Fruit fly (Drosophila melanogaster) whole organism, embryonic: ENCODE results near the gene CG31974.

Source experiments
- Asciz ChIP-seq: fragments of 200-800 bp; sonication (Bioruptor generic); optimal IDR thresholded peaks from 2 replicates; lab custom pipeline; 2017; ENCODE audit warnings: missing biosample characterization, mild to moderate bottlenecking, missing genetic modification characterization, missing genetic modification reagents
- C15 ChIP-seq: fragments of 200-800 bp; sonication (Bioruptor generic); IDR thresholded peaks from 3 replicates; pipeline ENCODE4 v1.3.6; 2022; ENCODE audit warnings: missing biosample characterization, missing genetic modification characterization
- CG10209 ChIP-seq: fragments of 200-800 bp; sonication (Bioruptor generic); optimal IDR thresholded peaks from 3 replicates; lab custom pipeline; 2017; ENCODE audit warnings: missing biosample characterization, mild to moderate bottlenecking, missing genetic modification characterization, missing genetic modification reagents
- CG10543 ChIP-seq: fragments of 200-800 bp; sonication (Bioruptor generic); optimal IDR thresholded peaks from 3 replicates; lab custom pipeline; 2017; ENCODE audit warnings: missing biosample characterization, mild to moderate bottlenecking, missing genetic modification characterization, moderate library complexity
- CG13123 ChIP-seq: fragments of 200-800 bp; sonication (Bioruptor generic); optimal IDR thresholded peaks from 2 replicates; lab custom pipeline; 2016; ENCODE audit warnings: missing biosample characterization, missing genetic modification characterization
- CG13894 ChIP-seq: fragments of 200-800 bp; sonication (Bioruptor generic); optimal IDR thresholded peaks from 3 replicates; lab custom pipeline; 2018; ENCODE audit warnings: missing biosample characterization, mild to moderate bottlenecking, missing genetic modification characterization, moderate library complexity
- CG1602 ChIP-seq: fragments of 200-800 bp; sonication (Bioruptor generic); optimal IDR thresholded peaks from 3 replicates; lab custom pipeline; 2016; ENCODE audit warnings: missing biosample characterization, missing genetic modification characterization
- CG17802 ChIP-seq: fragments of 200-800 bp; sonication (Bioruptor generic); optimal IDR thresholded peaks from 2 replicates; lab custom pipeline; 2018; ENCODE audit warnings: missing biosample characterization, mild to moderate bottlenecking, missing genetic modification characterization, moderate library complexity
- CG2678 ChIP-seq: fragments of 200-800 bp; sonication (Bioruptor generic); optimal IDR thresholded peaks from 3 replicates; lab custom pipeline; 2019; ENCODE audit warnings: missing biosample characterization, mild to moderate bottlenecking, missing genetic modification characterization, moderate library complexity
- CG2889 ChIP-seq: fragments of 200-800 bp; sonication (Bioruptor generic); IDR thresholded peaks from 3 replicates; pipeline ENCODE4 v1.3.6; 2022; ENCODE audit warnings: missing biosample characterization, missing genetic modification characterization
- CG34224 ChIP-seq: fragments of 200-800 bp; sonication (Bioruptor generic); IDR thresholded peaks from 3 replicates; pipeline ENCODE4 v1.3.6; 2022; ENCODE audit warnings: missing biosample characterization, missing genetic modification characterization; ENCODE audit not compliant: partially characterized antibody
- CG34422 ChIP-seq: fragments of 200-800 bp; sonication (Bioruptor generic); IDR thresholded peaks from 3 replicates; pipeline ENCODE4 v1.3.6; 2022; ENCODE audit warnings: missing biosample characterization, missing genetic modification characterization
- CG3847 ChIP-seq: fragments of 200-800 bp; sonication (Bioruptor generic); IDR thresholded peaks from 2 replicates; pipeline ENCODE4 v1.3.6; 2022; ENCODE audit warnings: missing biosample characterization, missing genetic modification characterization
- CG8924 ChIP-seq: fragments of 200-800 bp; optimal IDR thresholded peaks from 3 replicates; lab custom pipeline; 2019; ENCODE audit warnings: missing biosample characterization, mild to moderate bottlenecking, missing genetic modification characterization, moderate library complexity
- CrebB ChIP-seq: fragments of 200-800 bp; sonication (Bioruptor generic); optimal IDR thresholded peaks from 3 replicates; lab custom pipeline; 2018; ENCODE audit warnings: missing biosample characterization, mild to moderate bottlenecking, missing genetic modification characterization
- D ChIP-seq, 2 experiments: fragments of 200-800 bp in 1 of 2; fragments of >200 bp in 1 of 2; sonication (Bioruptor generic) in 1 of 2; optimal IDR thresholded peaks; 2 replicates in 1 of 2; 3 replicates in 1 of 2; lab custom pipeline; 2017; ENCODE audit warnings: mild to moderate bottlenecking in 1 of 2, missing biosample characterization in 1 of 2, missing genetic modification characterization in 1 of 2, missing genetic modification reagents in 1 of 2
- Dek ChIP-seq: fragments of 200-800 bp; sonication (Bioruptor generic); optimal IDR thresholded peaks from 3 replicates; lab custom pipeline; 2019; ENCODE audit warnings: missing biosample characterization, mild to moderate bottlenecking, missing genetic modification characterization, moderate library complexity
- Gug ChIP-seq: fragments of 200-800 bp; sonication (Bioruptor generic); IDR thresholded peaks from 4 replicates; pipeline ENCODE4 v1.3.6; 2022; ENCODE audit warnings: missing biosample characterization, missing genetic modification characterization
- HHEX ChIP-seq: fragments of 200-800 bp; sonication (Bioruptor generic); optimal IDR thresholded peaks from 3 replicates; lab custom pipeline; 2017; ENCODE audit warnings: missing biosample characterization, mild to moderate bottlenecking, missing genetic modification characterization, missing genetic modification reagents
- HLH3B ChIP-seq: fragments of 200-800 bp; sonication (Bioruptor generic); IDR thresholded peaks from 2 replicates; pipeline ENCODE4 v1.3.6; 2022; ENCODE audit warnings: missing biosample characterization, missing genetic modification characterization
- Hey ChIP-seq: fragments of 200-800 bp; sonication (Bioruptor generic); optimal IDR thresholded peaks from 3 replicates; lab custom pipeline; 2018; ENCODE audit warnings: missing biosample characterization, mild to moderate bottlenecking, missing genetic modification characterization
- Nf-YB ChIP-seq: fragments of 200-800 bp; sonication (Bioruptor generic); optimal IDR thresholded peaks from 3 replicates; lab custom pipeline; 2019; ENCODE audit warnings: missing biosample characterization, mild to moderate bottlenecking, missing genetic modification characterization, moderate library complexity
- Rfx ChIP-seq: fragments of 200-800 bp; sonication (Bioruptor generic); IDR thresholded peaks from 2 replicates; pipeline ENCODE4 v1.3.6; 2022; ENCODE audit warnings: missing biosample characterization, missing genetic modification characterization
- Sry-β ChIP-seq: fragments of 200-800 bp; sonication (Bioruptor generic); optimal IDR thresholded peaks from 2 replicates; lab custom pipeline; 2018; ENCODE audit warnings: missing biosample characterization, mild to moderate bottlenecking, missing genetic modification characterization, moderate library complexity
- ac ChIP-seq: fragments of 200-800 bp; sonication (Bioruptor generic); optimal IDR thresholded peaks from 3 replicates; lab custom pipeline; 2017; ENCODE audit warnings: missing biosample characterization, mild to moderate bottlenecking, missing genetic modification characterization
- btn ChIP-seq: fragments of 200-800 bp; sonication (Bioruptor generic); optimal IDR thresholded peaks from 2 replicates; lab custom pipeline; 2016; ENCODE audit warnings: missing biosample characterization, missing genetic modification characterization
- chif ChIP-seq, 2 experiments: fragments of 200-800 bp; sonication (Bioruptor generic); optimal IDR thresholded peaks; 3 replicates each; lab custom pipeline; 2016; ENCODE audit warnings: missing biosample characterization in 2 of 2, missing genetic modification characterization in 2 of 2
- crc ChIP-seq: fragments of 200-800 bp; sonication (Bioruptor generic); optimal IDR thresholded peaks from 2 replicates; lab custom pipeline; 2016; ENCODE audit warnings: missing biosample characterization, missing genetic modification characterization
- dm ChIP-seq: fragments of 200-800 bp; sonication (Bioruptor generic); optimal IDR thresholded peaks from 3 replicates; lab custom pipeline; 2016; ENCODE audit warnings: missing biosample characterization, missing genetic modification characterization
- dmrt99B ChIP-seq: fragments of 200-800 bp; sonication (Bioruptor generic); optimal IDR thresholded peaks from 2 replicates; lab custom pipeline; 2018; ENCODE audit warnings: missing biosample characterization, mild to moderate bottlenecking, missing genetic modification characterization, moderate library complexity
- exex ChIP-seq: fragments of 200-800 bp; sonication (Bioruptor generic); optimal IDR thresholded peaks from 4 replicates; lab custom pipeline; 2018; ENCODE audit warnings: missing biosample characterization, mild to moderate bottlenecking, missing genetic modification characterization, moderate library complexity
- eyg ChIP-seq: fragments of 200-800 bp; sonication (Bioruptor generic); optimal IDR thresholded peaks from 3 replicates; lab custom pipeline; 2016; ENCODE audit warnings: missing biosample characterization, missing genetic modification characterization
- her ChIP-seq: fragments of 200-800 bp; sonication (Bioruptor generic); optimal IDR thresholded peaks from 2 replicates; lab custom pipeline; 2016; ENCODE audit warnings: missing biosample characterization, missing genetic modification characterization
- hkb ChIP-seq, 2 experiments: fragments of 200-800 bp in 1 of 2; fragments of >200 bp in 1 of 2; sonication (Bioruptor generic) in 1 of 2; IDR thresholded peaks in 1 of 2; optimal IDR thresholded peaks in 1 of 2; 2 replicates each; pipeline versions ENCODE4 v1.3.6 to Lab custom; 2017 to 2022; ENCODE audit warnings: missing biosample characterization in 1 of 2, missing genetic modification characterization in 1 of 2
- inv ChIP-seq: fragments of 200-800 bp; sonication (Bioruptor generic); IDR thresholded peaks from 2 replicates; pipeline ENCODE4 v1.3.6; 2022; ENCODE audit warnings: missing biosample characterization, missing genetic modification characterization; ENCODE audit not compliant: partially characterized antibody
- ken ChIP-seq: fragments of 200-800 bp; sonication (Bioruptor generic); IDR thresholded peaks from 3 replicates; pipeline ENCODE4 v1.3.6; 2022; ENCODE audit warnings: missing biosample characterization, missing genetic modification characterization
- lmd ChIP-seq: fragments of 200-800 bp; sonication (Bioruptor generic); IDR thresholded peaks from 2 replicates; pipeline ENCODE4 v1.3.6; 2022; ENCODE audit warnings: missing biosample characterization, missing genetic modification characterization
- nerfin-1 ChIP-seq: fragments of 200-800 bp; sonication (Bioruptor generic); optimal IDR thresholded peaks from 3 replicates; lab custom pipeline; 2019; ENCODE audit warnings: missing biosample characterization, mild to moderate bottlenecking, missing genetic modification characterization, moderate library complexity
- sens ChIP-seq: fragments of 200-800 bp; sonication (Bioruptor generic); peaks from one replicate; lab custom pipeline; 2016; ENCODE audit warnings: missing biosample characterization, missing genetic modification characterization
- slou ChIP-seq: fragments of 200-800 bp; sonication (Bioruptor generic); optimal IDR thresholded peaks from 3 replicates; lab custom pipeline; 2016; ENCODE audit warnings: missing biosample characterization, missing genetic modification characterization
- slp2 ChIP-seq: fragments of 200-800 bp; sonication (Bioruptor generic); optimal IDR thresholded peaks from 2 replicates; lab custom pipeline; 2016; ENCODE audit warnings: missing biosample characterization, missing genetic modification characterization
- sob ChIP-seq: fragments of 200-800 bp; sonication (Bioruptor generic); IDR thresholded peaks from 2 replicates; pipeline ENCODE4 v1.3.6; 2022; ENCODE audit warnings: missing biosample characterization, missing genetic modification characterization
- stc ChIP-seq: fragments of 200-800 bp; sonication (Bioruptor generic); IDR thresholded peaks from 2 replicates; pipeline ENCODE4 v1.3.6; 2022; ENCODE audit warnings: missing biosample characterization, missing genetic modification characterization
- tio ChIP-seq: fragments of 200-800 bp; sonication (Bioruptor generic); optimal IDR thresholded peaks from 2 replicates; lab custom pipeline; 2017; ENCODE audit warnings: missing biosample characterization, missing genetic modification characterization, inconsistent platforms
- unc-4 ChIP-seq: fragments of 200-800 bp; sonication (Bioruptor generic); IDR thresholded peaks from 2 replicates; pipeline ENCODE4 v1.3.6; 2022; ENCODE audit warnings: missing biosample characterization, missing genetic modification characterization; ENCODE audit not compliant: partially characterized antibody
- yki ChIP-seq: fragments of >200 bp; optimal IDR thresholded peaks from 3 replicates; lab custom pipeline; 2018
- zfh1 ChIP-seq: fragments of 200-800 bp; sonication (Bioruptor generic); IDR thresholded peaks from 3 replicates; pipeline ENCODE4 v1.3.6; 2022; ENCODE audit warnings: missing biosample characterization, missing genetic modification characterization

Gene CG31974

DNA sequence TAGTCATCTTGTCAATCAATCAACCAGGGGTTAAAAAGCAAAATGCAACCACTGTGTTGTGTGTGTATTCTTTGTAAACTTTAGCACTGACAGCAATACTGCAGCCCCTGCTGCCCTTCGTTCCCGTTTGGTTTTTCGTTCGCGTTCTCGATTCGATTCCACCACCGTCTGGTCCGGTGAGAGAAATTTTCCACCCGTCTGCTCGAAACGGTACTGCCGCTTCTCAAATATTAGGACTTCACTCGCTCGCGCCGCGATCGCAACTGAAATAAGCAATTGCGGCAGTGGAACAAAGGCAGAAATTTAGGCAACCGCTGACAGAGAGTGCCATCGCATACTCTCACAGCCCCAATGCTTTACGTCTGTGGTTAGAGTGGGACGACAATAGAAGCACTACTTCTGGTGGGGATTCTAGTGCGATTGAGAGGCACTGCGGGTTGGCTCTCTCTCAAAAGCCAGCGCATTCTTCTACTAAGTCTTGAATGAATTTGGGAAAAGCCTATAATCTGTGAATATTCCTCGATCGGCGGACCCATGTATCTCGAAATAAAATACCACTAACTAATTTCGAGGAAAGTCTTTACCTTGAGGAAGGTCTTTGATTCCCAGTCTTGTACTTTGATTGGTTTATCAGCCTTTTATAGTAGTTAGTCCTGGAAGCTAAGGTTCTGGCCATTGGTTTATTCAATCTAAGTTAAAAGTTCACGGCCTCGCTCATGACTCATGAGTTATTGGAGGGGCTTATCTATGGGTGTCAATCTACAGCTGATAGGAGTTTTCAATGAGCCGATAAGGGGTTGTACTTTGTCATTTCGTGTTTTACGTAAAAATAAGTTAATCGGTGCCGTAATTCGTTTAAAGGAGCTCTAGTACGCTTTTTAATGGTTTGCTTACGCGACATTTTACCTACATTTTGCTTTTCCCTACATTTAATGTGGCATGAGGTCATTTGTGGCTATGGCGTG, 13.6 kb downstream of the CG31974 start (continued):
- TF ChIP-seq hkb (optimal IDR thresholded peaks at IDR 0.05; lab: Kevin White, UChicago) = no peak
- TF ChIP-seq hkb (GFP tag; IDR thresholded peaks at IDR 0.05; lab: Robert Waterston, UW) = peak; percentile 42; the same call in 1 of the 2 replicates
- no peak; the same call in 3 of the 4 replicates for TF ChIP-seq Gug
- TF ChIP-seq stc (GFP tag; lab: Robert Waterston, UW) = no peak; the same call in 1 of the 2 replicates
- no peak for TF ChIP-seq CG13123
- TF ChIP-seq yki (lab: Kevin White, UChicago) = peak; percentile 12
- peak; percentile 45; the same call in 1 of the 2 replicates for TF ChIP-seq unc-4 (GFP tag; lab: Robert Waterston, UW)
- TF ChIP-seq lmd (GFP tag; lab: Robert Waterston, UW) = no peak
- TF ChIP-seq ac (GFP tag; lab: Kevin White, UChicago) = no peak
- no peak for TF ChIP-seq CG3847
- TF ChIP-seq btn (GFP tag; lab: Kevin White, UChicago) = no peak
- TF ChIP-seq tio (GFP tag; lab: Kevin White, UChicago) = no peak
- TF ChIP-seq Asciz (GFP tag; lab: Kevin White, UChicago) = peak; percentile 30
- peak; percentile 15; the same call in 1 of the 2 replicates for TF ChIP-seq HLH3B (GFP tag; lab: Robert Waterston, UW)
- TF ChIP-seq ken (GFP tag; lab: Robert Waterston, UW) = 0 out of 3 replicates have a peak, but pooled peaks have one; percentile 20
- TF ChIP-seq CG34224 (GFP tag; lab: Robert Waterston, UW) = peak; percentile 50; the same call in 1 of the 3 replicates
- TF ChIP-seq CG10543 (GFP tag; lab: Kevin White, UChicago) = peak; percentile 90
- 0 out of 3 replicates have a peak, but pooled peaks have one; percentile 23 for TF ChIP-seq C15 (GFP tag; lab: Robert Waterston, UW)
- no peak for TF ChIP-seq chif (GFP tag; optimal IDR thresholded peaks at IDR 0.05; lab: Kevin White, UChicago)
- TF ChIP-seq eyg = no peak
- TF ChIP-seq zfh1 (GFP tag; lab: Robert Waterston, UW) = peak; percentile 60; the same call in 2 of the 3 replicates
- TF ChIP-seq slp2 (GFP tag; lab: Kevin White, UChicago) = no peak
- no peak for TF ChIP-seq slou (GFP tag; lab: Kevin White, UChicago)
- TF ChIP-seq Nf-YB (GFP tag; lab: Kevin White, UChicago) = peak; percentile 50
- no peak for TF ChIP-seq D (optimal IDR thresholded peaks at IDR 0.05; lab: Kevin White, UChicago)
- no peak for TF ChIP-seq D (GFP tag; optimal IDR thresholded peaks at IDR 0.05; lab: Kevin White, UChicago)
- peak; percentile 67 for TF ChIP-seq nerfin-1 (tag; lab: Kevin White, UChicago)
- TF ChIP-seq, all 482 proteins: peak for 213

DNA sequence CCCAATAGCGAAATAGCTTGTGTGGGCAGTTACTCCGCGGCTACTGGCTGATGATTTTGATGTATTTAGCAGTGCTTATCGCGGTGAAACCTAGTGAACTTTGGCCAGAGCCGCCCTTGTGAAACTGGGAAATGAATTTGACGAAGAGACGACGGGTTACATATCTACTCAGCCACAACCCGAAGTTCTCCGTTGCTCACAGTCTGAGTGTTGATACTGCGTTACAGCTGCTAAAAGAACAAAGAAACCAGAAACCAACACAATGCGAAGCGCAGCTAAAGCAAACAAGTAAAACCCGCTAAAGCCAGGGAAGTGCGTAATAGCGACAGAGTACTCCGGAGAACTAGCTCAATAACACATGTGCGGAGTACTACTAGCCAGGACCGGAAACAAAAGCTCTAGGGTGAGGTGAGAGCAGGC, 14.6 kb downstream of the CG31974 start:
- TF ChIP-seq exex (tag; lab: Kevin White, UChicago) (peak; percentile 9), CG2678 (tag; lab: Kevin White, UChicago) (peak; percentile 12), Hey (tag; lab: Kevin White, UChicago) (no peak), sob (GFP tag; lab: Robert Waterston, UW) (peak; percentile 28; the same call in 1 of the 2 replicates), inv (GFP tag; lab: Robert Waterston, UW) (no peak), eyg (peak; percentile 35), CG17802 (tag; lab: Kevin White, UChicago) (no peak), Rfx (no peak), CG8924 (tag; lab: Kevin White, UChicago) (no peak), CG1602 (GFP tag; lab: Kevin White, UChicago) (no peak), Gug (no peak), her (GFP tag; lab: Kevin White, UChicago) (no peak), dmrt99B (tag; lab: Kevin White, UChicago) (no peak), CrebB (tag; lab: Kevin White, UChicago) (no peak), HHEX (GFP tag; lab: Kevin White, UChicago) (no peak), crc (GFP tag; lab: Kevin White, UChicago) (no peak), dm (GFP tag; lab: Kevin White, UChicago) (no peak), Dek (tag; lab: Kevin White, UChicago) (no peak), CG34422 (no peak), CG10209 (GFP tag; lab: Kevin White, UChicago) (peak; percentile 10), Sry-β (GFP tag; lab: Kevin White, UChicago) (no peak), CG13894 (tag; lab: Kevin White, UChicago) (peak; percentile 49), CG2889 (GFP tag; lab: Robert Waterston, UW) (no peak), sens (peak; percentile 86)
